Fruit fly (Drosophila melanogaster) whole organism, embryonic: ENCODE results near the gene Acp76A.

ENCODE experiments used
- Abd-B ChIP-seq: fragments of 200-800 bp; sonication (Bioruptor generic); optimal IDR thresholded peaks from 2 replicates; lab custom pipeline; 2018; ENCODE audit warnings: missing biosample characterization, mild to moderate bottlenecking, missing genetic modification characterization, moderate library complexity
- Awh ChIP-seq: fragments of 200-800 bp; sonication (Bioruptor generic); IDR thresholded peaks from 2 replicates; pipeline ENCODE4, ENCODE4 v1.3.6; 2022; ENCODE audit warnings: missing biosample characterization, missing genetic modification characterization
- Bgb ChIP-seq: fragments of 200-800 bp; sonication (Bioruptor generic); IDR thresholded peaks from 2 replicates; pipeline ENCODE4 v1.3.6; 2022; ENCODE audit warnings: missing biosample characterization, missing genetic modification characterization; ENCODE audit not compliant: partially characterized antibody
- C15 ChIP-seq: fragments of 200-800 bp; sonication (Bioruptor generic); IDR thresholded peaks from 3 replicates; pipeline ENCODE4 v1.3.6; 2022; ENCODE audit warnings: missing biosample characterization, missing genetic modification characterization
- CG12391 ChIP-seq: fragments of 200-800 bp; sonication (Bioruptor generic); optimal IDR thresholded peaks from 3 replicates; lab custom pipeline; 2018; ENCODE audit warnings: missing biosample characterization, mild to moderate bottlenecking, missing genetic modification characterization, moderate library complexity
- CG12769 ChIP-seq: fragments of 200-800 bp; sonication (Bioruptor generic); optimal IDR thresholded peaks from 2 replicates; lab custom pipeline; 2019; ENCODE audit warnings: missing biosample characterization, mild to moderate bottlenecking, missing genetic modification characterization, moderate library complexity
- CG15479 ChIP-seq: fragments of 200-800 bp; sonication (Bioruptor generic); optimal IDR thresholded peaks from 3 replicates; lab custom pipeline; 2019; ENCODE audit warnings: missing biosample characterization, mild to moderate bottlenecking, missing genetic modification characterization, moderate library complexity
- CG15696 ChIP-seq: fragments of 200-800 bp; sonication (Bioruptor generic); optimal IDR thresholded peaks from 2 replicates; lab custom pipeline; 2019; ENCODE audit warnings: missing biosample characterization, mild to moderate bottlenecking, missing genetic modification characterization, moderate library complexity
- CG17385 ChIP-seq: fragments of 200-800 bp; sonication (Bioruptor generic); optimal IDR thresholded peaks from 3 replicates; lab custom pipeline; 2018; ENCODE audit warnings: missing biosample characterization, mild to moderate bottlenecking, missing genetic modification characterization
- CG1832 ChIP-seq: fragments of 200-800 bp; sonication (Bioruptor generic); optimal IDR thresholded peaks from 2 replicates; lab custom pipeline; 2017; ENCODE audit warnings: missing biosample characterization, mild to moderate bottlenecking, missing genetic modification characterization, inconsistent platforms
- CG18764 ChIP-seq: fragments of 200-800 bp; sonication (Bioruptor generic); optimal IDR thresholded peaks from 3 replicates; lab custom pipeline; 2016; ENCODE audit warnings: missing biosample characterization, missing genetic modification characterization
- CG2199 ChIP-seq: fragments of 200-800 bp; sonication (Bioruptor generic); IDR thresholded peaks from 3 replicates; pipeline ENCODE4 v1.3.6; 2022; ENCODE audit warnings: missing biosample characterization, missing genetic modification characterization
- CG30431 ChIP-seq: fragments of 200-800 bp; sonication (Bioruptor generic); optimal IDR thresholded peaks from 2 replicates; lab custom pipeline; 2017; ENCODE audit warnings: missing biosample characterization, missing genetic modification characterization
- CG31224 ChIP-seq: fragments of 200-800 bp; sonication (Bioruptor generic); IDR thresholded peaks from 2 replicates; pipeline ENCODE4 v1.3.6; 2022; ENCODE audit warnings: missing biosample characterization, missing genetic modification characterization
- CG3407 ChIP-seq: fragments of 200-800 bp; sonication (Bioruptor generic); optimal IDR thresholded peaks from 2 replicates; lab custom pipeline; 2018; ENCODE audit warnings: missing biosample characterization, mild to moderate bottlenecking, missing genetic modification characterization
- CG6813 ChIP-seq: fragments of 200-800 bp; sonication (Bioruptor generic); optimal IDR thresholded peaks from 2 replicates; lab custom pipeline; 2017; ENCODE audit warnings: missing biosample characterization, missing genetic modification characterization, mild to moderate bottlenecking, moderate library complexity, missing genetic modification reagents
- CG7357 ChIP-seq: fragments of 200-800 bp; sonication (Bioruptor generic); IDR thresholded peaks from 3 replicates; pipeline ENCODE4 v1.3.6; 2022; ENCODE audit warnings: missing biosample characterization, missing genetic modification characterization
- CG9932 ChIP-seq: fragments of 200-800 bp; sonication (Bioruptor generic); IDR thresholded peaks from 2 replicates; pipeline ENCODE4 v1.3.6; 2022; ENCODE audit warnings: missing biosample characterization, missing genetic modification characterization
- CoRest ChIP-seq: fragments of 200-800 bp; sonication (Bioruptor generic); optimal IDR thresholded peaks from 3 replicates; lab custom pipeline; 2018; ENCODE audit warnings: missing biosample characterization, mild to moderate bottlenecking, missing genetic modification characterization, moderate library complexity
- D19A ChIP-seq: fragments of 200-800 bp; optimal IDR thresholded peaks from 3 replicates; lab custom pipeline; 2019; ENCODE audit warnings: missing biosample characterization, mild to moderate bottlenecking, missing genetic modification characterization, moderate library complexity
- E2f2 ChIP-seq: fragments of 200-800 bp; sonication (Bioruptor generic); IDR thresholded peaks from 2 replicates; pipeline ENCODE4 v1.3.6; 2022; ENCODE audit warnings: missing biosample characterization, missing genetic modification characterization
- Elba2 ChIP-seq: fragments of 200-800 bp; sonication (Bioruptor generic); optimal IDR thresholded peaks from 3 replicates; lab custom pipeline; 2016; ENCODE audit warnings: missing biosample characterization, missing genetic modification characterization
- Fer3 ChIP-seq: fragments of 200-800 bp; sonication (Bioruptor generic); optimal IDR thresholded peaks from 2 replicates; lab custom pipeline; 2018; ENCODE audit warnings: missing biosample characterization, mild to moderate bottlenecking, missing genetic modification characterization, moderate library complexity
- Gug ChIP-seq: fragments of 200-800 bp; sonication (Bioruptor generic); IDR thresholded peaks from 4 replicates; pipeline ENCODE4 v1.3.6; 2022; ENCODE audit warnings: missing biosample characterization, missing genetic modification characterization
- HmgZ ChIP-seq: fragments of 200-800 bp; sonication (Bioruptor generic); optimal IDR thresholded peaks from 2 replicates; lab custom pipeline; 2018; ENCODE audit warnings: missing biosample characterization, mild to moderate bottlenecking, missing genetic modification characterization
- Hr39 ChIP-seq: fragments of >200 bp; optimal IDR thresholded peaks from 2 replicates; lab custom pipeline; 2017
- Med ChIP-seq: fragments of 200-800 bp; sonication (Bioruptor generic); peaks from one replicate; lab custom pipeline; 2016; ENCODE audit warnings: missing biosample characterization, missing genetic modification characterization, mild to moderate bottlenecking, inconsistent platforms, moderate library complexity
- Spps ChIP-seq: fragments of 200-800 bp; sonication (Bioruptor generic); optimal IDR thresholded peaks from 2 replicates; lab custom pipeline; 2018; ENCODE audit warnings: missing biosample characterization, mild to moderate bottlenecking, missing genetic modification characterization
- Sry-δ ChIP-seq: fragments of 200-800 bp; sonication (Bioruptor generic); optimal IDR thresholded peaks from 2 replicates; lab custom pipeline; 2016; ENCODE audit warnings: missing biosample characterization, missing genetic modification characterization
- Stat92E ChIP-seq, 3 experiments: fragments of >200 bp in 2 of 3; fragments of 200-800 bp in 1 of 3; sonication (Bioruptor generic) in 1 of 3; optimal IDR thresholded peaks; 2 replicates each; lab custom pipeline; 2017 to 2019; ENCODE audit warnings: missing biosample characterization in 3 of 3, missing genetic modification characterization in 3 of 3, mild to moderate bottlenecking in 1 of 3, moderate library complexity in 1 of 3
- ase ChIP-seq: fragments of 200-800 bp; sonication (Bioruptor generic); IDR thresholded peaks from 3 replicates; pipeline ENCODE4 v1.3.6; 2022; ENCODE audit warnings: missing biosample characterization, missing genetic modification characterization
- eyg ChIP-seq: fragments of 200-800 bp; sonication (Bioruptor generic); optimal IDR thresholded peaks from 3 replicates; lab custom pipeline; 2016; ENCODE audit warnings: missing biosample characterization, missing genetic modification characterization
- ftz-f1 ChIP-seq: fragments of 200-800 bp; sonication (Bioruptor generic); optimal IDR thresholded peaks from 2 replicates; lab custom pipeline; 2016; ENCODE audit warnings: missing biosample characterization, missing genetic modification characterization
- gcm ChIP-seq: fragments of 200-800 bp; sonication (Bioruptor generic); optimal IDR thresholded peaks from 2 replicates; lab custom pipeline; 2019; ENCODE audit warnings: missing biosample characterization, mild to moderate bottlenecking, missing genetic modification characterization, moderate library complexity
- grau ChIP-seq: fragments of 200-800 bp; optimal IDR thresholded peaks from 3 replicates; lab custom pipeline; 2019; ENCODE audit warnings: missing biosample characterization, mild to moderate bottlenecking, missing genetic modification characterization, moderate library complexity
- ham ChIP-seq: fragments of 200-800 bp; sonication (Bioruptor generic); IDR thresholded peaks from 2 replicates; pipeline ENCODE4 v1.3.6; 2022; ENCODE audit warnings: missing biosample characterization, missing genetic modification characterization
- kni ChIP-seq: fragments of 200-800 bp; sonication (Bioruptor generic); optimal IDR thresholded peaks from 3 replicates; lab custom pipeline; 2017; ENCODE audit warnings: mild to moderate bottlenecking, missing biosample characterization, missing genetic modification reagents, missing genetic modification characterization
- nau ChIP-seq: fragments of 200-800 bp; sonication (Bioruptor generic); optimal IDR thresholded peaks from 3 replicates; lab custom pipeline; 2017; ENCODE audit warnings: missing biosample characterization, mild to moderate bottlenecking, missing genetic modification characterization, missing genetic modification reagents
- otp ChIP-seq: fragments of 200-800 bp; sonication (Bioruptor generic); IDR thresholded peaks from 3 replicates; pipeline ENCODE4, ENCODE4 v1.3.6; 2022; ENCODE audit warnings: missing biosample characterization, missing genetic modification characterization
- pan ChIP-seq, 4 experiments: fragments of >200 bp in 3 of 4; fragments of 200-800 bp in 1 of 4; sonication (Bioruptor generic) in 1 of 4; optimal IDR thresholded peaks in 3 of 4; IDR thresholded peaks in 1 of 4; 2 replicates each; pipeline versions ENCODE4 v1.3.6 to Lab custom; 2017 to 2022; ENCODE audit warnings: missing biosample characterization in 2 of 4, missing genetic modification characterization in 2 of 4, mixed read lengths in 1 of 4
- prd ChIP-seq, 3 experiments: fragments of >200 bp in 2 of 3; fragments of 200-800 bp in 1 of 3; sonication (Bioruptor generic) in 1 of 3; optimal IDR thresholded peaks in 2 of 3; IDR thresholded peaks in 1 of 3; 2 replicates in 2 of 3; 3 replicates in 1 of 3; pipeline versions ENCODE4 v1.3.6 to Lab custom; 2017 to 2022; ENCODE audit warnings: missing biosample characterization in 1 of 3, missing genetic modification characterization in 1 of 3
- repo ChIP-seq: fragments of 200-800 bp; sonication (Bioruptor generic); optimal IDR thresholded peaks from 2 replicates; lab custom pipeline; 2016; ENCODE audit warnings: missing biosample characterization, missing genetic modification characterization
- sna ChIP-seq: fragments of 200-800 bp; sonication (Bioruptor generic); IDR thresholded peaks from 2 replicates; pipeline ENCODE4 v1.3.6; 2022; ENCODE audit warnings: missing biosample characterization, missing genetic modification characterization; ENCODE audit not compliant: partially characterized antibody
- tio ChIP-seq: fragments of 200-800 bp; sonication (Bioruptor generic); optimal IDR thresholded peaks from 2 replicates; lab custom pipeline; 2017; ENCODE audit warnings: missing biosample characterization, missing genetic modification characterization, inconsistent platforms
- usp ChIP-seq: fragments of >200 bp; optimal IDR thresholded peaks from 2 replicates; lab custom pipeline; 2017; ENCODE audit warnings: missing biosample characterization, missing genetic modification characterization
- vfl ChIP-seq: fragments of 200-800 bp; sonication (Bioruptor generic); optimal IDR thresholded peaks from 2 replicates; lab custom pipeline; 2016; ENCODE audit warnings: missing biosample characterization, missing genetic modification characterization
- vnd ChIP-seq: fragments of 200-800 bp; sonication (Bioruptor generic); IDR thresholded peaks from 3 replicates; pipeline ENCODE4 v1.3.6; 2022; ENCODE audit warnings: missing biosample characterization, missing genetic modification characterization; ENCODE audit not compliant: partially characterized antibody

Acp76A gene

dm6 chr3L:19079798-19080691 lies 28.2 kb upstream of the Acp76A start (continued):
- TF ChIP-seq CoRest (tag; lab: Kevin White, UChicago) (peak; percentile 54), CG15696 (no peak), CG6813 (peak; percentile 25), ase (GFP tag; lab: Robert Waterston, UW) (no peak), CG31224 (GFP tag; lab: Robert Waterston, UW) (no peak), CG12769 (peak; percentile 67), Awh (GFP tag; lab: Robert Waterston, UW) (no peak), pan (optimal IDR thresholded peaks at IDR 0.05; lab: Kevin White, UChicago) (no peak), pan (GFP tag; optimal IDR thresholded peaks at IDR 0.05 in 1 of 2, IDR thresholded peaks at IDR 0.05 in 1 of 2) (no peak), HmgZ (tag; lab: Kevin White, UChicago) (no peak), CG15479 (GFP tag; lab: Kevin White, UChicago) (no peak), Elba2 (no peak), eyg (GFP tag; lab: Kevin White, UChicago) (peak; percentile 38), vnd (no peak), Abd-B (GFP tag; lab: Kevin White, UChicago) (no peak), nau (GFP tag; lab: Kevin White, UChicago) (no peak), Spps (tag; lab: Kevin White, UChicago) (no peak), ftz-f1 (GFP tag; lab: Kevin White, UChicago) (no peak), tio (GFP tag; lab: Kevin White, UChicago) (peak; percentile 7), kni (GFP tag; lab: Kevin White, UChicago) (no peak), CG9932 (GFP tag; lab: Robert Waterston, UW) (peak; percentile 27; the same call in 1 of the 2 replicates), CG1832 (GFP tag; lab: Kevin White, UChicago) (peak; percentile 77), CG18764 (GFP tag; lab: Kevin White, UChicago) (no peak), CG30431 (GFP tag; lab: Kevin White, UChicago) (no peak), CG12391 (peak; percentile 17), vfl (GFP tag; lab: Kevin White, UChicago) (no peak), E2f2 (GFP tag; lab: Robert Waterston, UW) (0 out of 2 replicates have a peak, but pooled peaks have one; percentile 9), prd (optimal IDR thresholded peaks at IDR 0.05; lab: Kevin White, UChicago) (no peak), prd (GFP tag; IDR thresholded peaks at IDR 0.05; lab: Robert Waterston, UW) (peak; percentile 18; the same call in 1 of the 3 replicates), ham (no peak), Fer3 (tag; lab: Kevin White, UChicago) (peak; percentile 13), Gug (GFP tag; lab: Robert Waterston, UW) (no peak), otp (GFP tag; lab: Robert Waterston, UW) (no peak), grau (tag; lab: Kevin White, UChicago) (peak; percentile 23), Bgb (GFP tag; lab: Robert Waterston, UW) (no peak), CG2199 (GFP tag; lab: Robert Waterston, UW) (peak; percentile 24; the same call in 1 of the 3 replicates), sna (GFP tag; lab: Robert Waterston, UW) (no peak), C15 (GFP tag; lab: Robert Waterston, UW) (no peak), usp (GFP tag; lab: Kevin White, UChicago) (no peak), CG17385 (GFP tag; lab: Kevin White, UChicago) (peak; percentile 14), Med (GFP tag; lab: Kevin White, UChicago) (peak; percentile 76), D19A (tag; lab: Kevin White, UChicago) (peak; percentile 39), gcm (GFP tag; lab: Kevin White, UChicago) (no peak), CG7357 (GFP tag; lab: Robert Waterston, UW) (no peak), Hr39 (no peak), CG3407 (GFP tag; lab: Kevin White, UChicago) (no peak), Stat92E (GFP tag; optimal IDR thresholded peaks at IDR 0.05; lab: Kevin White, UChicago) (no peak), repo (GFP tag; lab: Kevin White, UChicago) (no peak), Sry-δ (GFP tag; lab: Kevin White, UChicago) (no peak)
